Worm (Caenorhabditis elegans): Measurements from ENCODE around the gene cec-5.

ce11 chrIV:7532360-7532759, 47.6 kb downstream of the cec-5 start, which contains the start of gene R05G6.1:
- TF ChIP-seq him-1 (tag; optimal IDR thresholded peaks at IDR 0.05) (no peak), W03F9.2 (tag; optimal IDR thresholded peaks at IDR 0.05) (no peak), dao-5 (tag; optimal IDR thresholded peaks at IDR 0.05) (no peak)
